Fruit fly (Drosophila melanogaster) whole organism, prepupa: ENCODE measurements around the gene CG3301.

Experiments used
- CG16779 ChIP-seq: fragments of 200-800 bp; sonication (Bioruptor generic); optimal IDR thresholded peaks from 3 replicates; lab custom pipeline; 2017; ENCODE audit warnings: missing biosample characterization, mild to moderate bottlenecking, missing genetic modification characterization
- CG4318 ChIP-seq: fragments of 200-800 bp; sonication (Bioruptor generic); optimal IDR thresholded peaks from 3 replicates; lab custom pipeline; 2017; ENCODE audit warnings: missing biosample characterization, mild to moderate bottlenecking, missing genetic modification characterization
- CG6792 ChIP-seq: fragments of 200-800 bp; sonication (Bioruptor generic); optimal IDR thresholded peaks from 3 replicates; lab custom pipeline; 2016; ENCODE audit warnings: missing biosample characterization, missing genetic modification characterization
- CG6854 ChIP-seq: fragments of 200-800 bp; sonication (Bioruptor generic); optimal IDR thresholded peaks from 2 replicates; lab custom pipeline; 2017; ENCODE audit warnings: missing biosample characterization, mild to moderate bottlenecking, missing genetic modification characterization
- CG8632 ChIP-seq: fragments of 200-800 bp; sonication (Bioruptor generic); optimal IDR thresholded peaks from 3 replicates; lab custom pipeline; 2016; ENCODE audit warnings: missing biosample characterization, missing genetic modification characterization
- Hr39 ChIP-seq: fragments of 200-800 bp; sonication (Bioruptor generic); optimal IDR thresholded peaks from 2 replicates; lab custom pipeline; 2016; ENCODE audit warnings: missing biosample characterization, missing genetic modification characterization
- OdsH ChIP-seq: fragments of 200-800 bp; sonication (Bioruptor generic); optimal IDR thresholded peaks from 3 replicates; lab custom pipeline; 2016; ENCODE audit warnings: missing biosample characterization, missing genetic modification characterization
- Smox ChIP-seq: fragments of 200-800 bp; sonication (Bioruptor generic); optimal IDR thresholded peaks from 3 replicates; lab custom pipeline; 2016; ENCODE audit warnings: missing biosample characterization, missing genetic modification characterization
- Sox15 ChIP-seq: fragments of 200-800 bp; sonication (Bioruptor generic); optimal IDR thresholded peaks from 3 replicates; lab custom pipeline; 2016; ENCODE audit warnings: missing biosample characterization, missing genetic modification characterization
- dac ChIP-seq: fragments of 200-800 bp; sonication (Bioruptor generic); optimal IDR thresholded peaks from 2 replicates; lab custom pipeline; 2017; ENCODE audit warnings: missing biosample characterization, mild to moderate bottlenecking, missing genetic modification characterization
- eg ChIP-seq: fragments of 200-800 bp; sonication (Bioruptor generic); IDR thresholded peaks from 3 replicates; pipeline ENCODE4 v1.3.6; 2022; ENCODE audit warnings: missing biosample characterization, missing genetic modification characterization
- net ChIP-seq: fragments of 200-800 bp; sonication (Bioruptor generic); optimal IDR thresholded peaks from 3 replicates; lab custom pipeline; 2016; ENCODE audit warnings: missing biosample characterization, missing genetic modification characterization
- salr ChIP-seq, 2 experiments: fragments of 200-800 bp; sonication (Bioruptor generic); optimal IDR thresholded peaks; 3 replicates each; lab custom pipeline; 2016 to 2018; ENCODE audit warnings: missing biosample characterization in 2 of 2, missing genetic modification characterization in 2 of 2, mild to moderate bottlenecking in 1 of 2

DNA sequence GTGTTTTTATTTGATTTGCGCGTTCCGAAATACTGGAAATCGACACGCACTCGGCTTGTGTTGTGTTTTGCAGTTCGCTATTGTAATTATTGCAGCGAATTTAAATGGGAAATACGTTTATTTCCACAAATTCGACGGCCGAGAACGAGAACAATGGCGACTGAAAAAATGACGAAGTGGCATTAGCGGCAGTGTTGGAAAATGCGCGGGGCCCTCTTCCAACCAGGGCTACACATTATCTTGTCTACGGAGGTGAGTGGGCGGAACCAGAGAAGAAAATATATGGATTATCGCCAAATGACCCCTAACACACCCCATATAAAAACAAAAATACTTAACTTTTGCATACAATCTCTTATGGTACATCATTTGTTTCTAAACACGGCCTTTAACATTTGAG is 7.2 kb downstream of the CG3301 start, which contains the start of gene Rab1:
- peak; percentile 8 for TF ChIP-seq Sox15 (GFP tag; lab: Kevin White, UChicago)
- TF ChIP-seq salr (GFP tag; optimal IDR thresholded peaks at IDR 0.05; lab: Kevin White, UChicago), result no peak
- TF ChIP-seq OdsH (GFP tag; lab: Kevin White, UChicago), result no peak
- peak; percentile 26 for TF ChIP-seq net
- TF ChIP-seq Smox, result no peak
- TF ChIP-seq CG4318 (GFP tag; lab: Kevin White, UChicago), result no peak
- TF ChIP-seq CG6792 (GFP tag; lab: Kevin White, UChicago), result peak; percentile 30
- 0 out of 3 replicates have a peak, but pooled peaks have one; percentile 28 for TF ChIP-seq eg (GFP tag; lab: Robert Waterston, UW)
- TF ChIP-seq dac (GFP tag; lab: Kevin White, UChicago), result no peak
- no peak for TF ChIP-seq CG16779 (tag; lab: Kevin White, UChicago)
- TF ChIP-seq CG8632, result no peak
- TF ChIP-seq Hr39 (GFP tag; lab: Kevin White, UChicago), result peak; percentile 33
- peak; percentile 42 for TF ChIP-seq CG6854 (GFP tag; lab: Kevin White, UChicago)
